Fruit fly (Drosophila melanogaster) whole organism, embryonic: ENCODE results near the gene Sirup.

ENCODE experiments used
- Asciz ChIP-seq: fragments of 200-800 bp; sonication (Bioruptor generic); optimal IDR thresholded peaks from 2 replicates; lab custom pipeline; 2017; ENCODE audit warnings: missing biosample characterization, mild to moderate bottlenecking, missing genetic modification characterization, missing genetic modification reagents
- Awh ChIP-seq: fragments of 200-800 bp; sonication (Bioruptor generic); IDR thresholded peaks from 2 replicates; pipeline ENCODE4, ENCODE4 v1.3.6; 2022; ENCODE audit warnings: missing biosample characterization, missing genetic modification characterization
- Blimp-1 ChIP-seq: fragments of 200-800 bp; sonication (Bioruptor generic); optimal IDR thresholded peaks from 3 replicates; lab custom pipeline; 2018; ENCODE audit warnings: missing biosample characterization, missing genetic modification characterization, mild to moderate bottlenecking, moderate library complexity, missing genetic modification reagents
- CG10209 ChIP-seq: fragments of 200-800 bp; sonication (Bioruptor generic); optimal IDR thresholded peaks from 3 replicates; lab custom pipeline; 2017; ENCODE audit warnings: missing biosample characterization, mild to moderate bottlenecking, missing genetic modification characterization, missing genetic modification reagents
- CG10431 ChIP-seq: fragments of 200-800 bp; sonication (Bioruptor generic); optimal IDR thresholded peaks from 3 replicates; lab custom pipeline; 2018; ENCODE audit warnings: missing biosample characterization, mild to moderate bottlenecking, missing genetic modification characterization
- CG11560 ChIP-seq: fragments of 200-800 bp; sonication (Bioruptor generic); IDR thresholded peaks from 3 replicates; pipeline ENCODE4 v1.3.6; 2022; ENCODE audit warnings: missing biosample characterization, missing genetic modification characterization
- CG12155 ChIP-seq: fragments of 200-800 bp; sonication (Bioruptor generic); optimal IDR thresholded peaks from 3 replicates; lab custom pipeline; 2016; ENCODE audit warnings: missing biosample characterization, missing genetic modification characterization
- CG1233 ChIP-seq: fragments of 200-800 bp; sonication (Bioruptor generic); optimal IDR thresholded peaks from 4 replicates; lab custom pipeline; 2018; ENCODE audit warnings: missing biosample characterization, mild to moderate bottlenecking, missing genetic modification characterization
- CG12391 ChIP-seq: fragments of 200-800 bp; sonication (Bioruptor generic); optimal IDR thresholded peaks from 3 replicates; lab custom pipeline; 2018; ENCODE audit warnings: missing biosample characterization, mild to moderate bottlenecking, missing genetic modification characterization, moderate library complexity
- CG12659 ChIP-seq: fragments of 200-800 bp; sonication (Bioruptor generic); optimal IDR thresholded peaks from 3 replicates; lab custom pipeline; 2017; ENCODE audit warnings: mild to moderate bottlenecking, missing biosample characterization, missing genetic modification reagents, missing genetic modification characterization
- CG1647 ChIP-seq: fragments of 200-800 bp; sonication (Bioruptor generic); optimal IDR thresholded peaks from 3 replicates; lab custom pipeline; 2016; ENCODE audit warnings: missing biosample characterization, missing genetic modification characterization
- CG17328 ChIP-seq: fragments of 200-800 bp; sonication (Bioruptor generic); IDR thresholded peaks from 2 replicates; pipeline ENCODE4 v1.3.6; 2022; ENCODE audit warnings: missing biosample characterization, missing genetic modification characterization
- CG18476 ChIP-seq: fragments of 200-800 bp; sonication (Bioruptor generic); optimal IDR thresholded peaks from 2 replicates; lab custom pipeline; 2016; ENCODE audit warnings: missing biosample characterization, mild to moderate bottlenecking, missing genetic modification characterization
- CG2202 ChIP-seq: fragments of 200-800 bp; sonication (Bioruptor generic); optimal IDR thresholded peaks from 2 replicates; lab custom pipeline; 2018; ENCODE audit warnings: missing biosample characterization, mild to moderate bottlenecking, missing genetic modification characterization
- CG32767 ChIP-seq: fragments of 200-800 bp; sonication (Bioruptor generic); IDR thresholded peaks from 2 replicates; pipeline ENCODE4 v1.3.6; 2022; ENCODE audit warnings: missing biosample characterization, missing genetic modification characterization
- CG33557 ChIP-seq: fragments of 200-800 bp; sonication (Bioruptor generic); optimal IDR thresholded peaks from 2 replicates; lab custom pipeline; 2019; ENCODE audit warnings: missing biosample characterization, mild to moderate bottlenecking, missing genetic modification characterization, moderate library complexity
- CG3847 ChIP-seq: fragments of 200-800 bp; sonication (Bioruptor generic); IDR thresholded peaks from 2 replicates; pipeline ENCODE4 v1.3.6; 2022; ENCODE audit warnings: missing biosample characterization, missing genetic modification characterization
- CG42726 ChIP-seq: fragments of 200-800 bp; sonication (Bioruptor generic); IDR thresholded peaks from 2 replicates; pipeline ENCODE4 v1.3.6; 2022; ENCODE audit warnings: missing biosample characterization, missing genetic modification characterization; ENCODE audit not compliant: partially characterized antibody
- CG5245 ChIP-seq: fragments of 200-800 bp; sonication (Bioruptor generic); optimal IDR thresholded peaks from 3 replicates; lab custom pipeline; 2016; ENCODE audit warnings: missing biosample characterization, missing genetic modification characterization
- CG9437 ChIP-seq: fragments of 200-800 bp; sonication (Bioruptor generic); optimal IDR thresholded peaks from 2 replicates; lab custom pipeline; 2018; ENCODE audit warnings: missing biosample characterization, mild to moderate bottlenecking, missing genetic modification characterization
- CTCF ChIP-seq: fragments of 200-800 bp; sonication (Bioruptor generic); optimal IDR thresholded peaks from 2 replicates; lab custom pipeline; 2017; ENCODE audit warnings: missing biosample characterization, mild to moderate bottlenecking, missing genetic modification characterization, moderate library complexity
- HLH4C ChIP-seq: fragments of 200-800 bp; sonication (Bioruptor generic); IDR thresholded peaks from 3 replicates; pipeline ENCODE4 v1.3.6; 2022; ENCODE audit warnings: missing biosample characterization, missing genetic modification characterization; ENCODE audit not compliant: partially characterized antibody
- Lpt ChIP-seq: fragments of >200 bp; optimal IDR thresholded peaks from 2 replicates; lab custom pipeline; 2018; ENCODE audit warnings: missing biosample characterization, missing genetic modification characterization
- MBD-R2 ChIP-seq: fragments of 200-800 bp; sonication (Bioruptor generic); IDR thresholded peaks from 2 replicates; pipeline ENCODE4 v1.3.6; 2022; ENCODE audit warnings: missing biosample characterization, missing genetic modification characterization
- NFAT ChIP-seq: fragments of 200-800 bp; sonication (Bioruptor generic); IDR thresholded peaks from 2 replicates; pipeline ENCODE4 v1.3.6; 2022; ENCODE audit warnings: missing biosample characterization, missing genetic modification characterization
- Nf-YA ChIP-seq: fragments of 200-800 bp; sonication (Bioruptor generic); IDR thresholded peaks from 2 replicates; pipeline ENCODE4 v1.3.6; 2022; ENCODE audit warnings: missing biosample characterization, missing genetic modification characterization
- Spps ChIP-seq: fragments of 200-800 bp; sonication (Bioruptor generic); optimal IDR thresholded peaks from 2 replicates; lab custom pipeline; 2018; ENCODE audit warnings: missing biosample characterization, mild to moderate bottlenecking, missing genetic modification characterization
- Ssrp ChIP-seq: fragments of 200-800 bp; sonication (Bioruptor generic); optimal IDR thresholded peaks from 2 replicates; lab custom pipeline; 2018; ENCODE audit warnings: missing biosample characterization, mild to moderate bottlenecking, missing genetic modification characterization, moderate library complexity
- az2 ChIP-seq: fragments of 200-800 bp; sonication (Bioruptor generic); optimal IDR thresholded peaks from 3 replicates; lab custom pipeline; 2016; ENCODE audit warnings: missing biosample characterization, missing genetic modification characterization
- bab2 ChIP-seq: fragments of 200-800 bp; sonication (Bioruptor generic); optimal IDR thresholded peaks from 2 replicates; lab custom pipeline; 2016; ENCODE audit warnings: missing biosample characterization, missing genetic modification characterization
- br ChIP-seq: fragments of >200 bp; optimal IDR thresholded peaks from 2 replicates; lab custom pipeline; 2017
- bsh ChIP-seq, 2 experiments: fragments of 200-800 bp; sonication (Bioruptor generic); optimal IDR thresholded peaks; 2 replicates each; lab custom pipeline; 2017 to 2018; ENCODE audit warnings: mild to moderate bottlenecking in 2 of 2, missing biosample characterization in 2 of 2, missing genetic modification characterization in 2 of 2, moderate library complexity in 1 of 2
- cad ChIP-seq: fragments of >200 bp; optimal IDR thresholded peaks from 2 replicates; lab custom pipeline; 2017; ENCODE audit warnings: missing biosample characterization, missing genetic modification characterization
- chif ChIP-seq, 2 experiments: fragments of 200-800 bp; sonication (Bioruptor generic); optimal IDR thresholded peaks; 3 replicates each; lab custom pipeline; 2016; ENCODE audit warnings: missing biosample characterization in 2 of 2, missing genetic modification characterization in 2 of 2
- chm ChIP-seq: fragments of 200-800 bp; sonication (Bioruptor generic); IDR thresholded peaks from 2 replicates; pipeline ENCODE4 v1.3.6; 2022; ENCODE audit warnings: missing biosample characterization, missing genetic modification characterization
- ci ChIP-seq: fragments of 200-800 bp; sonication (Bioruptor generic); IDR thresholded peaks from 3 replicates; pipeline ENCODE4 v1.3.6; 2022; ENCODE audit warnings: missing biosample characterization, missing genetic modification characterization
- ewg ChIP-seq: fragments of 200-800 bp; sonication (Bioruptor generic); optimal IDR thresholded peaks from 3 replicates; lab custom pipeline; 2017; ENCODE audit warnings: mild to moderate bottlenecking, missing biosample characterization, missing genetic modification reagents, missing genetic modification characterization
- exex ChIP-seq: fragments of 200-800 bp; sonication (Bioruptor generic); optimal IDR thresholded peaks from 4 replicates; lab custom pipeline; 2018; ENCODE audit warnings: missing biosample characterization, mild to moderate bottlenecking, missing genetic modification characterization, moderate library complexity
- fd3F ChIP-seq: fragments of 200-800 bp; sonication (Bioruptor generic); optimal IDR thresholded peaks from 2 replicates; lab custom pipeline; 2018; ENCODE audit warnings: missing biosample characterization, mild to moderate bottlenecking, missing genetic modification characterization, moderate library complexity
- fu2 ChIP-seq: fragments of 200-800 bp; sonication (Bioruptor generic); optimal IDR thresholded peaks from 2 replicates; lab custom pipeline; 2016; ENCODE audit warnings: missing biosample characterization, missing genetic modification characterization
- gce ChIP-seq: fragments of 200-800 bp; sonication (Bioruptor generic); IDR thresholded peaks from 3 replicates; pipeline ENCODE4 v1.3.6; 2022; ENCODE audit warnings: missing biosample characterization, missing genetic modification characterization
- hbn ChIP-seq: fragments of 200-800 bp; sonication (Bioruptor generic); IDR thresholded peaks from 2 replicates; pipeline ENCODE4 v1.3.6; 2022; ENCODE audit warnings: missing biosample characterization, missing genetic modification characterization; ENCODE audit not compliant: partially characterized antibody
- kah ChIP-seq: fragments of 200-800 bp; sonication (Bioruptor generic); optimal IDR thresholded peaks from 2 replicates; lab custom pipeline; 2018; ENCODE audit warnings: missing biosample characterization, mild to moderate bottlenecking, missing genetic modification characterization
- nerfin-1 ChIP-seq: fragments of 200-800 bp; sonication (Bioruptor generic); optimal IDR thresholded peaks from 3 replicates; lab custom pipeline; 2019; ENCODE audit warnings: missing biosample characterization, mild to moderate bottlenecking, missing genetic modification characterization, moderate library complexity
- onecut ChIP-seq: fragments of 200-800 bp; sonication (Bioruptor generic); IDR thresholded peaks from 2 replicates; pipeline ENCODE4 v1.3.6; 2022; ENCODE audit warnings: missing biosample characterization, missing genetic modification characterization
- peb ChIP-seq: fragments of 200-800 bp; sonication (Bioruptor generic); IDR thresholded peaks from 2 replicates; pipeline ENCODE4 v1.3.6; 2022; ENCODE audit warnings: missing biosample characterization, missing genetic modification characterization
- pfk ChIP-seq: fragments of 200-800 bp; sonication (Bioruptor generic); optimal IDR thresholded peaks from 2 replicates; lab custom pipeline; 2018; ENCODE audit warnings: missing biosample characterization, mild to moderate bottlenecking, missing genetic modification characterization, moderate library complexity
- slp2 ChIP-seq: fragments of 200-800 bp; sonication (Bioruptor generic); optimal IDR thresholded peaks from 2 replicates; lab custom pipeline; 2016; ENCODE audit warnings: missing biosample characterization, missing genetic modification characterization
- sqz ChIP-seq: fragments of 200-800 bp; sonication (Bioruptor generic); optimal IDR thresholded peaks from 3 replicates; lab custom pipeline; 2018; ENCODE audit warnings: missing biosample characterization, mild to moderate bottlenecking, missing genetic modification characterization
- tap ChIP-seq: fragments of 200-800 bp; optimal IDR thresholded peaks from 3 replicates; lab custom pipeline; 2019; ENCODE audit warnings: missing biosample characterization, mild to moderate bottlenecking, missing genetic modification characterization, moderate library complexity
- wdn ChIP-seq: fragments of 200-800 bp; sonication (Bioruptor generic); IDR thresholded peaks from 2 replicates; pipeline ENCODE4 v1.3.6; 2022; ENCODE audit warnings: missing biosample characterization, missing genetic modification characterization
- zfh2 ChIP-seq: fragments of 200-800 bp; sonication (Bioruptor generic); optimal IDR thresholded peaks from 2 replicates; lab custom pipeline; 2016; ENCODE audit warnings: missing biosample characterization, missing genetic modification characterization

Gene Sirup

dm6 chr2L:8000578-8001040, 1.9 kb downstream of the Sirup start (continued):
- TF ChIP-seq CG32767 (GFP tag; lab: Robert Waterston, UW) (no peak), CG5245 (GFP tag; lab: Kevin White, UChicago) (no peak), gce (GFP tag; lab: Robert Waterston, UW) (no peak), CTCF (GFP tag; lab: Kevin White, UChicago) (no peak), bsh (GFP tag; optimal IDR thresholded peaks at IDR 0.05; lab: Kevin White, UChicago) (peak in 1 of 2 experiments; percentile 96), cad (GFP tag; lab: Kevin White, UChicago) (no peak), CG12155 (GFP tag; lab: Kevin White, UChicago) (peak; percentile 44), exex (tag; lab: Kevin White, UChicago) (no peak), nerfin-1 (peak; percentile 95), CG33557 (GFP tag; lab: Kevin White, UChicago) (no peak), Lpt (GFP tag; lab: Kevin White, UChicago) (no peak), onecut (GFP tag; lab: Robert Waterston, UW) (no peak), Asciz (GFP tag; lab: Kevin White, UChicago) (no peak), CG12659 (GFP tag; lab: Kevin White, UChicago) (peak; percentile 25), CG17328 (GFP tag; lab: Robert Waterston, UW) (no peak), CG9437 (no peak), CG10209 (GFP tag; lab: Kevin White, UChicago) (peak; percentile 3), zfh2 (GFP tag; lab: Kevin White, UChicago) (peak; percentile 75), CG1647 (no peak), CG3847 (GFP tag; lab: Robert Waterston, UW) (peak; percentile 47), Spps (tag; lab: Kevin White, UChicago) (no peak), Nf-YA (GFP tag; lab: Robert Waterston, UW) (no peak), Blimp-1 (GFP tag; lab: Kevin White, UChicago) (no peak), ci (GFP tag; lab: Robert Waterston, UW) (no peak), MBD-R2 (GFP tag; lab: Robert Waterston, UW) (no peak), az2 (GFP tag; lab: Kevin White, UChicago) (no peak), ewg (GFP tag; lab: Kevin White, UChicago) (peak; percentile 65), HLH4C (GFP tag; lab: Robert Waterston, UW) (no peak), br (no peak), Ssrp (tag; lab: Kevin White, UChicago) (no peak), slp2 (GFP tag; lab: Kevin White, UChicago) (no peak), peb (GFP tag; lab: Robert Waterston, UW) (no peak), CG12391 (tag; lab: Kevin White, UChicago) (no peak), wdn (GFP tag; lab: Robert Waterston, UW) (0 out of 2 replicates have a peak, but pooled peaks have one; percentile 46), fu2 (GFP tag; lab: Kevin White, UChicago) (peak; percentile 13), fd3F (no peak), CG1233 (GFP tag; lab: Kevin White, UChicago) (peak; percentile 10), sqz (GFP tag; lab: Kevin White, UChicago) (no peak), CG42726 (GFP tag; lab: Robert Waterston, UW) (no peak), chif (GFP tag; optimal IDR thresholded peaks at IDR 0.05; lab: Kevin White, UChicago) (no peak), Awh (GFP tag; lab: Robert Waterston, UW) (no peak), kah (no peak), bab2 (GFP tag; lab: Kevin White, UChicago) (peak; percentile 43), NFAT (GFP tag; lab: Robert Waterston, UW) (peak; percentile 9; the same call in 1 of the 2 replicates), tap (no peak), CG11560 (tag; lab: Robert Waterston, UW) (peak; percentile 53; the same call in 1 of the 3 replicates), CG2202 (tag; lab: Kevin White, UChicago) (no peak), chm (GFP tag; lab: Robert Waterston, UW) (no peak), CG10431 (GFP tag; lab: Kevin White, UChicago) (no peak), hbn (no peak), CG18476 (GFP tag; lab: Kevin White, UChicago) (no peak), pfk (GFP tag; lab: Kevin White, UChicago) (no peak)
